Worm (Caenorhabditis elegans): ENCODE results near the gene tkr-1.
"Not testable (repeated sequence)": the region's sequence is repeated elsewhere in the genome, so short reads cannot be mapped to it uniquely, and the experiment has no call there.

The tkr-1 gene

ce11 chrIII:9390007-9390406 is 6.4 kb downstream of the tkr-1 start, which contains the start of gene slc-17.2:
Gene slc-17.2, minus strand, starts transcription at chrIII:9390107.
- no peak for TF ChIP-seq unc-62 (GFP tag; optimal IDR thresholded peaks at IDR 0.05)

- no peak for TF ChIP-seq unc-62 (GFP tag; optimal IDR thresholded peaks at IDR 0.05)
Measured at ce11 chrIII:9390924-9391323, 7.3 kb downstream of the tkr-1 start.

- no peak for TF ChIP-seq unc-62 (GFP tag; optimal IDR thresholded peaks at IDR 0.05)
Measured at ce11 chrIII:9393114-9393780, 9.7 kb downstream of the tkr-1 start, which contains the start of the genes gpr-2 and rgr-1. Gene gpr-2, minus strand, starts transcription at chrIII:9393164. Gene rgr-1, plus strand, starts transcription at chrIII:9393730.

ce11 chrIII:9401036-9401435 is 17.4 kb downstream of the tkr-1 start, which contains the start of gene nlp-48:
Gene nlp-48, minus strand, starts transcription at chrIII:9401136.
- TF ChIP-seq unc-62 (GFP tag; optimal IDR thresholded peaks at IDR 0.05): no peak

ce11 chrIII:9406600-9406999 is 23.0 kb downstream of the tkr-1 start, which contains the start of gene T26G10.1:
Gene T26G10.1, minus strand, starts transcription at chrIII:9406641.
- no peak for TF ChIP-seq unc-62 (GFP tag; optimal IDR thresholded peaks at IDR 0.05)

ce11 chrIII:9413340-9413739 is 29.7 kb downstream of the tkr-1 start, which contains the start of gene T26G10.3:
Gene T26G10.3, minus strand, starts transcription at chrIII:9413440.
- TF ChIP-seq unc-62 (GFP tag; optimal IDR thresholded peaks at IDR 0.05): no peak

ce11 chrIII:9420231-9420630 is 36.6 kb downstream of the tkr-1 start, which contains the start of gene T26G10.4:
Gene T26G10.4, plus strand, starts transcription at chrIII:9420531.
- not testable (repeated sequence) for TF ChIP-seq unc-62 (GFP tag; optimal IDR thresholded peaks at IDR 0.05)

- no peak for TF ChIP-seq unc-62 (GFP tag; optimal IDR thresholded peaks at IDR 0.05)
Measured at ce11 chrIII:9426301-9426700, 42.7 kb downstream of the tkr-1 start, which contains the start of gene T26G10.5. Gene T26G10.5, minus strand, starts transcription at chrIII:9426401.

- no peak for TF ChIP-seq unc-62 (GFP tag; optimal IDR thresholded peaks at IDR 0.05)
Measured at ce11 chrIII:9433576-9434107, 50.0 kb downstream of the tkr-1 start, which contains the start of gene cpar-1. Gene cpar-1, plus strand, starts transcription at chrIII:9434057.

- no peak for TF ChIP-seq unc-62 (GFP tag; optimal IDR thresholded peaks at IDR 0.05)
Measured at ce11 chrIII:9434999-9435398, 51.4 kb downstream of the tkr-1 start.
